Fruit fly (Drosophila melanogaster) whole organism, embryonic: ENCODE data around the gene CG34039.

Experiments used
- Atf6 ChIP-seq: fragments of 200-800 bp; sonication (Bioruptor generic); IDR thresholded peaks from 2 replicates; pipeline ENCODE4 v1.3.6; 2022; ENCODE audit warnings: missing biosample characterization, missing genetic modification characterization
- Awh ChIP-seq: fragments of 200-800 bp; sonication (Bioruptor generic); IDR thresholded peaks from 2 replicates; pipeline ENCODE4, ENCODE4 v1.3.6; 2022; ENCODE audit warnings: missing biosample characterization, missing genetic modification characterization
- Bgb ChIP-seq: fragments of 200-800 bp; sonication (Bioruptor generic); IDR thresholded peaks from 2 replicates; pipeline ENCODE4 v1.3.6; 2022; ENCODE audit warnings: missing biosample characterization, missing genetic modification characterization; ENCODE audit not compliant: partially characterized antibody
- CG10267 ChIP-seq: fragments of 200-800 bp; sonication (Bioruptor generic); optimal IDR thresholded peaks from 2 replicates; lab custom pipeline; 2018; ENCODE audit warnings: missing biosample characterization, mild to moderate bottlenecking, missing genetic modification characterization, moderate library complexity
- CG10543 ChIP-seq: fragments of 200-800 bp; sonication (Bioruptor generic); optimal IDR thresholded peaks from 3 replicates; lab custom pipeline; 2017; ENCODE audit warnings: missing biosample characterization, mild to moderate bottlenecking, missing genetic modification characterization, moderate library complexity
- CG11093 ChIP-seq: fragments of 200-800 bp; sonication (Bioruptor generic); IDR thresholded peaks from 3 replicates; pipeline ENCODE4 v1.3.6; 2022; ENCODE audit warnings: missing biosample characterization, missing genetic modification characterization
- CG12071 ChIP-seq: fragments of 200-800 bp; sonication (Bioruptor generic); optimal IDR thresholded peaks from 3 replicates; lab custom pipeline; 2018; ENCODE audit warnings: missing biosample characterization, mild to moderate bottlenecking, missing genetic modification characterization
- CG14014 ChIP-seq: fragments of 200-800 bp; sonication (Bioruptor generic); IDR thresholded peaks from 2 replicates; pipeline ENCODE4 v1.3.6; 2022; ENCODE audit warnings: missing biosample characterization, missing genetic modification characterization
- CG14441 ChIP-seq: fragments of 200-800 bp; sonication (Bioruptor generic); IDR thresholded peaks from 2 replicates; pipeline ENCODE4 v1.3.6; 2022; ENCODE audit warnings: missing biosample characterization, missing genetic modification characterization
- CG1529 ChIP-seq: fragments of 200-800 bp; sonication (Bioruptor generic); optimal IDR thresholded peaks from 3 replicates; lab custom pipeline; 2018; ENCODE audit warnings: missing biosample characterization, missing genetic modification characterization
- CG16779 ChIP-seq: fragments of 200-800 bp; sonication (Bioruptor generic); IDR thresholded peaks from 2 replicates; pipeline ENCODE4 v1.3.6; 2022; ENCODE audit warnings: missing biosample characterization, missing genetic modification characterization
- CG16815 ChIP-seq: fragments of 200-800 bp; sonication (Bioruptor generic); optimal IDR thresholded peaks from 3 replicates; lab custom pipeline; 2017; ENCODE audit warnings: missing biosample characterization, mild to moderate bottlenecking, missing genetic modification characterization
- CG16863 ChIP-seq: fragments of 200-800 bp; sonication (Bioruptor generic); optimal IDR thresholded peaks from 3 replicates; lab custom pipeline; 2016; ENCODE audit warnings: missing biosample characterization, missing genetic modification characterization
- CG17328 ChIP-seq: fragments of 200-800 bp; sonication (Bioruptor generic); IDR thresholded peaks from 2 replicates; pipeline ENCODE4 v1.3.6; 2022; ENCODE audit warnings: missing biosample characterization, missing genetic modification characterization
- CG17361 ChIP-seq: fragments of 200-800 bp; sonication (Bioruptor generic); IDR thresholded peaks from 3 replicates; pipeline ENCODE4 v1.3.6; 2022; ENCODE audit warnings: missing biosample characterization, missing genetic modification characterization
- CG31441 ChIP-seq: fragments of 200-800 bp; sonication (Bioruptor generic); IDR thresholded peaks from 2 replicates; pipeline ENCODE4 v1.3.6; 2022; ENCODE audit warnings: missing biosample characterization, missing genetic modification characterization
- CG3163 ChIP-seq: fragments of 200-800 bp; sonication (Bioruptor generic); optimal IDR thresholded peaks from 3 replicates; lab custom pipeline; 2016; ENCODE audit warnings: missing biosample characterization, missing genetic modification characterization
- CG4282 ChIP-seq: fragments of 200-800 bp; sonication (Bioruptor generic); optimal IDR thresholded peaks from 2 replicates; lab custom pipeline; 2016; ENCODE audit warnings: missing biosample characterization, missing genetic modification characterization
- CG6175 ChIP-seq: fragments of 200-800 bp; sonication (Bioruptor generic); IDR thresholded peaks from 3 replicates; pipeline ENCODE4 v1.3.6; 2022; ENCODE audit warnings: missing biosample characterization, missing genetic modification characterization
- CG6272 ChIP-seq: fragments of 200-800 bp; sonication (Bioruptor generic); IDR thresholded peaks from 2 replicates; pipeline ENCODE4 v1.3.6; 2022; ENCODE audit warnings: missing biosample characterization, missing genetic modification characterization
- CG8089 ChIP-seq: fragments of 200-800 bp; sonication (Bioruptor generic); optimal IDR thresholded peaks from 3 replicates; lab custom pipeline; 2016; ENCODE audit warnings: missing biosample characterization, missing genetic modification characterization
- CG9215 ChIP-seq: fragments of 200-800 bp; sonication (Bioruptor generic); IDR thresholded peaks from 2 replicates; pipeline ENCODE4 v1.3.6; 2022; ENCODE audit warnings: missing biosample characterization, missing genetic modification characterization
- CoRest ChIP-seq: fragments of 200-800 bp; sonication (Bioruptor generic); optimal IDR thresholded peaks from 3 replicates; lab custom pipeline; 2018; ENCODE audit warnings: missing biosample characterization, mild to moderate bottlenecking, missing genetic modification characterization, moderate library complexity
- HLH54F ChIP-seq: fragments of 200-800 bp; sonication (Bioruptor generic); optimal IDR thresholded peaks from 3 replicates; lab custom pipeline; 2016; ENCODE audit warnings: missing biosample characterization, missing genetic modification characterization
- MBD-R2 ChIP-seq: fragments of 200-800 bp; sonication (Bioruptor generic); IDR thresholded peaks from 2 replicates; pipeline ENCODE4 v1.3.6; 2022; ENCODE audit warnings: missing biosample characterization, missing genetic modification characterization
- Nf-YC ChIP-seq: fragments of 200-800 bp; optimal IDR thresholded peaks from 3 replicates; lab custom pipeline; 2019; ENCODE audit warnings: missing biosample characterization, mild to moderate bottlenecking, missing genetic modification characterization, moderate library complexity
- Ptx1 ChIP-seq: fragments of 200-800 bp; sonication (Bioruptor generic); IDR thresholded peaks from 2 replicates; pipeline ENCODE4 v1.3.6; 2022; ENCODE audit warnings: missing biosample characterization, missing genetic modification characterization
- bab2 ChIP-seq: fragments of 200-800 bp; sonication (Bioruptor generic); optimal IDR thresholded peaks from 2 replicates; lab custom pipeline; 2016; ENCODE audit warnings: missing biosample characterization, missing genetic modification characterization
- bowl ChIP-seq: fragments of 200-800 bp; sonication (Bioruptor generic); IDR thresholded peaks from 2 replicates; pipeline ENCODE4 v1.3.6; 2022; ENCODE audit warnings: missing biosample characterization, missing genetic modification characterization
- br ChIP-seq: fragments of >200 bp; optimal IDR thresholded peaks from 2 replicates; lab custom pipeline; 2017
- btn ChIP-seq: fragments of 200-800 bp; sonication (Bioruptor generic); optimal IDR thresholded peaks from 2 replicates; lab custom pipeline; 2016; ENCODE audit warnings: missing biosample characterization, missing genetic modification characterization
- chm ChIP-seq: fragments of 200-800 bp; sonication (Bioruptor generic); IDR thresholded peaks from 2 replicates; pipeline ENCODE4 v1.3.6; 2022; ENCODE audit warnings: missing biosample characterization, missing genetic modification characterization
- crol ChIP-seq: fragments of 200-800 bp; sonication (Bioruptor generic); IDR thresholded peaks from 2 replicates; pipeline ENCODE4 v1.3.6; 2022; ENCODE audit warnings: missing biosample characterization, missing genetic modification characterization
- dm ChIP-seq: fragments of 200-800 bp; sonication (Bioruptor generic); optimal IDR thresholded peaks from 3 replicates; lab custom pipeline; 2016; ENCODE audit warnings: missing biosample characterization, missing genetic modification characterization
- en ChIP-seq: fragments of 200-800 bp; sonication (Bioruptor generic); optimal IDR thresholded peaks from 2 replicates; lab custom pipeline; 2016; ENCODE audit warnings: missing biosample characterization, missing genetic modification characterization
- fu2 ChIP-seq: fragments of 200-800 bp; sonication (Bioruptor generic); optimal IDR thresholded peaks from 2 replicates; lab custom pipeline; 2016; ENCODE audit warnings: missing biosample characterization, missing genetic modification characterization
- jumu ChIP-seq: fragments of 200-800 bp; sonication (Bioruptor generic); optimal IDR thresholded peaks from 3 replicates; lab custom pipeline; 2016; ENCODE audit warnings: missing biosample characterization, missing genetic modification characterization
- kah ChIP-seq: fragments of 200-800 bp; sonication (Bioruptor generic); optimal IDR thresholded peaks from 2 replicates; lab custom pipeline; 2018; ENCODE audit warnings: missing biosample characterization, mild to moderate bottlenecking, missing genetic modification characterization
- knrl ChIP-seq: fragments of 200-800 bp; sonication (Bioruptor generic); IDR thresholded peaks from 3 replicates; pipeline ENCODE4 v1.3.6; 2022; ENCODE audit warnings: missing biosample characterization, missing genetic modification characterization; ENCODE audit not compliant: partially characterized antibody
- lab ChIP-seq: fragments of 200-800 bp; sonication (Bioruptor generic); optimal IDR thresholded peaks from 3 replicates; lab custom pipeline; 2017; ENCODE audit warnings: missing biosample characterization, missing genetic modification characterization, mild to moderate bottlenecking, moderate library complexity, missing genetic modification reagents
- maf-S ChIP-seq: fragments of 200-800 bp; sonication (Bioruptor generic); optimal IDR thresholded peaks from 2 replicates; lab custom pipeline; 2016; ENCODE audit warnings: missing biosample characterization, missing genetic modification characterization
- mam ChIP-seq: fragments of 200-800 bp; sonication (Bioruptor generic); optimal IDR thresholded peaks from 3 replicates; lab custom pipeline; 2016; ENCODE audit warnings: missing biosample characterization, missing genetic modification characterization
- pita ChIP-seq: fragments of 200-800 bp; sonication (Bioruptor generic); optimal IDR thresholded peaks from 2 replicates; lab custom pipeline; 2017; ENCODE audit warnings: missing biosample characterization, mild to moderate bottlenecking, missing genetic modification characterization
- pros ChIP-seq: fragments of 200-800 bp; sonication (Bioruptor generic); optimal IDR thresholded peaks from 3 replicates; lab custom pipeline; 2019; ENCODE audit warnings: missing biosample characterization, mild to moderate bottlenecking, missing genetic modification characterization, moderate library complexity
- pum ChIP-seq: fragments of 200-800 bp; sonication (Bioruptor generic); optimal IDR thresholded peaks from 2 replicates; lab custom pipeline; 2016; ENCODE audit warnings: missing biosample characterization, missing genetic modification characterization
- ranshi ChIP-seq: fragments of 200-800 bp; sonication (Bioruptor generic); IDR thresholded peaks from 2 replicates; pipeline ENCODE4 v1.3.6; 2022; ENCODE audit warnings: missing biosample characterization, missing genetic modification characterization
- sens-2 ChIP-seq: fragments of 200-800 bp; sonication (Bioruptor generic); IDR thresholded peaks from 2 replicates; pipeline ENCODE4 v1.3.6; 2022; ENCODE audit warnings: missing biosample characterization, missing genetic modification characterization
- sim ChIP-seq: fragments of 200-800 bp; sonication (Bioruptor generic); IDR thresholded peaks from 2 replicates; pipeline ENCODE4 v1.3.6; 2022; ENCODE audit warnings: missing biosample characterization, missing genetic modification characterization
- sqz ChIP-seq: fragments of 200-800 bp; sonication (Bioruptor generic); optimal IDR thresholded peaks from 3 replicates; lab custom pipeline; 2018; ENCODE audit warnings: missing biosample characterization, mild to moderate bottlenecking, missing genetic modification characterization
- tna ChIP-seq: fragments of 200-800 bp; sonication (Bioruptor generic); IDR thresholded peaks from 2 replicates; pipeline ENCODE4 v1.3.6; 2022; ENCODE audit warnings: missing biosample characterization, missing genetic modification characterization; ENCODE audit not compliant: partially characterized antibody
- trh ChIP-seq: fragments of 200-800 bp; sonication (Bioruptor generic); optimal IDR thresholded peaks from 2 replicates; lab custom pipeline; 2016; ENCODE audit warnings: missing biosample characterization, missing genetic modification characterization
- wdn ChIP-seq: fragments of 200-800 bp; sonication (Bioruptor generic); IDR thresholded peaks from 2 replicates; pipeline ENCODE4 v1.3.6; 2022; ENCODE audit warnings: missing biosample characterization, missing genetic modification characterization

CG34039 gene

dm6 chr3L:14543971-14544655, 15.7 kb upstream of the CG34039 start (continued):
- no peak for TF ChIP-seq CG6272 (GFP tag; lab: Robert Waterston, UW)
- TF ChIP-seq sqz (GFP tag; lab: Kevin White, UChicago): peak; percentile 94
- TF ChIP-seq en (GFP tag; lab: Kevin White, UChicago): no peak
- TF ChIP-seq lab (GFP tag; lab: Kevin White, UChicago): peak; percentile 71
- peak; percentile 36; the same call in 1 of the 2 replicates for TF ChIP-seq CG31441 (GFP tag; lab: Robert Waterston, UW)
- peak; percentile 51 for TF ChIP-seq CG14441 (GFP tag; lab: Robert Waterston, UW)
- TF ChIP-seq CG1529 (GFP tag; lab: Kevin White, UChicago): no peak
- TF ChIP-seq CG6175 (GFP tag; lab: Robert Waterston, UW): no peak
- no peak for TF ChIP-seq wdn (GFP tag; lab: Robert Waterston, UW)
- peak; percentile 58; the same call in 1 of the 2 replicates for TF ChIP-seq ranshi (GFP tag; lab: Robert Waterston, UW)
- TF ChIP-seq CG9215 (GFP tag; lab: Robert Waterston, UW): no peak
- peak; percentile 13 for TF ChIP-seq CG8089
- peak; percentile 69 for TF ChIP-seq Bgb (GFP tag; lab: Robert Waterston, UW)
- peak; percentile 50 for TF ChIP-seq Nf-YC (tag; lab: Kevin White, UChicago)
- no peak for TF ChIP-seq Ptx1 (GFP tag; lab: Robert Waterston, UW)
- TF ChIP-seq jumu (GFP tag; lab: Kevin White, UChicago): no peak
- TF ChIP-seq CG16863 (GFP tag; lab: Kevin White, UChicago): no peak
- no peak for TF ChIP-seq sim (GFP tag; lab: Robert Waterston, UW)
- no peak for TF ChIP-seq Awh (GFP tag; lab: Robert Waterston, UW)
- no peak for TF ChIP-seq maf-S
- no peak for TF ChIP-seq sens-2 (GFP tag; lab: Robert Waterston, UW)
- TF ChIP-seq CG17361 (GFP tag; lab: Robert Waterston, UW): no peak
- TF ChIP-seq crol (GFP tag; lab: Robert Waterston, UW): no peak
- TF ChIP-seq Atf6 (GFP tag; lab: Robert Waterston, UW): 0 out of 2 replicates have a peak, but pooled peaks have one; percentile 50
- TF ChIP-seq btn: no peak
- no peak for TF ChIP-seq CG16815 (GFP tag; lab: Kevin White, UChicago)
- no peak for TF ChIP-seq CG10267 (tag; lab: Kevin White, UChicago)
- no peak for TF ChIP-seq CG4282 (GFP tag; lab: Kevin White, UChicago)
- TF ChIP-seq MBD-R2 (GFP tag; lab: Robert Waterston, UW): no peak
- no peak for TF ChIP-seq br (lab: Kevin White, UChicago)
- peak; percentile 84 for TF ChIP-seq kah (GFP tag; lab: Kevin White, UChicago)
- TF ChIP-seq pros (GFP tag; lab: Kevin White, UChicago): peak; percentile 97
- no peak for TF ChIP-seq CG3163 (GFP tag; lab: Kevin White, UChicago)
- 0 out of 2 replicates have a peak, but pooled peaks have one; percentile 57 for TF ChIP-seq chm
- no peak for TF ChIP-seq dm (GFP tag; lab: Kevin White, UChicago)
- no peak for TF ChIP-seq trh (GFP tag; lab: Kevin White, UChicago)
- no peak for TF ChIP-seq mam (GFP tag; lab: Kevin White, UChicago)
- peak; percentile 48; the same call in 1 of the 2 replicates for TF ChIP-seq CG14014
- TF ChIP-seq CG17328: no peak
- peak; percentile 3 for TF ChIP-seq CoRest (tag; lab: Kevin White, UChicago)
- no peak for TF ChIP-seq HLH54F (GFP tag; lab: Kevin White, UChicago)
- TF ChIP-seq CG16779 (GFP tag; lab: Robert Waterston, UW): no peak
- no peak for TF ChIP-seq fu2
- TF ChIP-seq pita (GFP tag; lab: Kevin White, UChicago): no peak
- no peak for TF ChIP-seq pum (GFP tag; lab: Kevin White, UChicago)
- TF ChIP-seq bowl (GFP tag; lab: Robert Waterston, UW): 0 out of 2 replicates have a peak, but pooled peaks have one; percentile 6
- TF ChIP-seq CG12071 (GFP tag; lab: Kevin White, UChicago): peak; percentile 40
- no peak for TF ChIP-seq CG11093 (GFP tag; lab: Robert Waterston, UW)
- TF ChIP-seq CG10543 (GFP tag; lab: Kevin White, UChicago): peak; percentile 52
- no peak for TF ChIP-seq bab2 (GFP tag; lab: Kevin White, UChicago)
- peak; percentile 60; the same call in 1 of the 2 replicates for TF ChIP-seq tna (GFP tag; lab: Robert Waterston, UW)
- 0 out of 3 replicates have a peak, but pooled peaks have one; percentile 13 for TF ChIP-seq knrl
